Worm (Caenorhabditis elegans): Measurements from ENCODE around the gene C44B9.2.

DNA sequence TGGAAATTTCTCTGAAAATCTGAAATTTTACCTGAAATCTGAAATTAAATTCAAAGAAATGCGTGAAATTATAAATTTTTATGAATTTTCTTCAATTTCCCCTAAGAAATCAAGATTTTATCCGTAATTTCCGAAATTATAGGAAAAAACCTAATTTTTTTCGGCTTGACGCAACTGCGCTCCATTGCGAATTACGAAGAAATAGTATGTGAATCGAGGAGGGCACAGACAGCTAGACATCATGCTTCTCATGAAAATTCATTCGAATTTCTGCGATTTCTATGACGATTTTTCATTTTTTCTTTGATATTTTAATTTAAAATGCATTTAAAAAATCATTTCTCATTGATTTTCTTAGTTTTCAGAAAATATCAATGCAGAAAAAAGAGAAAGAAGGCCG, 6.8 kb downstream of the C44B9.2 start:
- no peak for TF ChIP-seq elt-3 (tag; optimal IDR thresholded peaks at IDR 0.05)
- TF ChIP-seq nhr-237 (tag; optimal IDR thresholded peaks at IDR 0.05), result no peak
- TF ChIP-seq zag-1 (tag; optimal IDR thresholded peaks at IDR 0.05), result no peak
- no peak for TF ChIP-seq ceh-28 (tag; optimal IDR thresholded peaks at IDR 0.05)
- no peak for TF ChIP-seq unc-39 (tag; optimal IDR thresholded peaks at IDR 0.05)
- TF ChIP-seq fos-1 (tag; optimal IDR thresholded peaks at IDR 0.05), result no peak
- peak; percentile 59 for TF ChIP-seq nhr-23 (tag; optimal IDR thresholded peaks at IDR 0.05)
- peak; percentile 90 for TF ChIP-seq lin-15B (tag; optimal IDR thresholded peaks at IDR 0.05)
- no peak for TF ChIP-seq unc-62 (GFP tag; optimal IDR thresholded peaks at IDR 0.05)
- TF ChIP-seq lin-39 (tag; optimal IDR thresholded peaks at IDR 0.05), result peak; percentile 3
- TF ChIP-seq snpc-4 (tag; optimal IDR thresholded peaks at IDR 0.05), result peak; percentile 46

Measured in whole organism, L3 larva.